Worm (Caenorhabditis elegans) whole organism, L1 larva: ENCODE data around the gene nta-1.

Experiments used
- C16A3.4 ChIP-seq: fragments of 150-350 bp; optimal IDR thresholded peaks from 2 replicates; lab custom pipeline; 2014; ENCODE audit warnings: missing biosample characterization, missing genetic modification characterization
- F16B12.6 ChIP-seq: fragments of 150-350 bp; optimal IDR thresholded peaks from 2 replicates; lab custom pipeline; 2014; ENCODE audit warnings: missing biosample characterization, missing genetic modification characterization
- aha-1 ChIP-seq: fragments of 150-350 bp; optimal IDR thresholded peaks from 2 replicates; lab custom pipeline; 2014; ENCODE audit warnings: missing biosample characterization, missing genetic modification characterization
- alr-1 ChIP-seq: fragments of 200-800 bp; sonication (Bioruptor generic); optimal IDR thresholded peaks from 2 replicates; lab custom pipeline; 2018; ENCODE audit warnings: borderline replicate concordance, mild to moderate bottlenecking, missing genetic modification characterization, missing compliant biosample characterization
- ceh-63 ChIP-seq: fragments of 200-800 bp; sonication (Bioruptor generic); optimal IDR thresholded peaks from 2 replicates; lab custom pipeline; 2018; ENCODE audit warnings: mild to moderate bottlenecking, missing genetic modification characterization, missing compliant biosample characterization
- ceh-8 ChIP-seq: fragments of 200-800 bp; sonication (Bioruptor generic); optimal IDR thresholded peaks from 2 replicates; lab custom pipeline; 2018; ENCODE audit warnings: mild to moderate bottlenecking, missing genetic modification characterization, moderate library complexity, missing compliant biosample characterization
- ceh-82 ChIP-seq, 3 experiments: fragments of 150-350 bp in 1 of 3; sonication (generic microtip) in 2 of 3; optimal IDR thresholded peaks; 2 replicates each; lab custom pipeline; 2014 to 2017; ENCODE audit warnings: missing biosample characterization in 3 of 3, missing genetic modification characterization in 3 of 3
- efl-1 ChIP-seq, 4 experiments: fragments of 150-350 bp; optimal IDR thresholded peaks in 3 of 4; peaks in 1 of 4; 1 replicate in 1 of 4; 2 replicates in 3 of 4; lab custom pipeline; 2014; ENCODE audit warnings: missing biosample characterization in 2 of 4, missing genetic modification characterization in 2 of 4, missing genetic modification reagents in 2 of 4
- elt-2 ChIP-seq: sonication (generic microtip); optimal IDR thresholded peaks from 2 replicates; lab custom pipeline; 2016; ENCODE audit warnings: missing genetic modification characterization, mild to moderate bottlenecking, inconsistent platforms, missing compliant biosample characterization, missing genetic modification reagents
- ets-5 ChIP-seq: fragments of 200-800 bp; sonication (Bioruptor generic); IDR thresholded peaks from 2 replicates; pipeline ENCODE4 v1.3.6; 2022; ENCODE audit warnings: missing genetic modification characterization, missing compliant biosample characterization
- fkh-4 ChIP-seq: sonication (generic microtip); optimal IDR thresholded peaks from 2 replicates; lab custom pipeline; 2016; ENCODE audit warnings: missing compliant biosample characterization, missing genetic modification characterization, borderline replicate concordance
- fkh-8 ChIP-seq: sonication (generic microtip); optimal IDR thresholded peaks from 2 replicates; lab custom pipeline; 2016; ENCODE audit warnings: mild to moderate bottlenecking, missing genetic modification characterization, missing compliant biosample characterization
- fos-1 ChIP-seq: fragments of 150-350 bp; optimal IDR thresholded peaks from 2 replicates; lab custom pipeline; 2014; ENCODE audit warnings: missing biosample characterization, missing genetic modification characterization
- grh-1 ChIP-seq: fragments of 200-800 bp; sonication (Bioruptor generic); IDR thresholded peaks from 2 replicates; pipeline ENCODE4 v1.3.6; 2022; ENCODE audit warnings: missing genetic modification reagents, missing genetic modification characterization, missing compliant biosample characterization
- hlh-4 ChIP-seq: sonication (generic microtip); optimal IDR thresholded peaks from 2 replicates; lab custom pipeline; 2016; ENCODE audit warnings: mild to moderate bottlenecking, missing genetic modification characterization, missing compliant biosample characterization
- jun-1 ChIP-seq: fragments of 150-350 bp; optimal IDR thresholded peaks from 2 replicates; lab custom pipeline; 2014; ENCODE audit warnings: missing biosample characterization, missing genetic modification reagents, missing genetic modification characterization
- lin-15B ChIP-seq: fragments of 150-350 bp; sonication (generic microtip); optimal IDR thresholded peaks from 3 replicates; lab custom pipeline; 2014; ENCODE audit warnings: missing biosample characterization, missing genetic modification characterization
- lin-35 ChIP-seq, 2 experiments: fragments of 150-350 bp; optimal IDR thresholded peaks; 2 replicates each; lab custom pipeline; 2014; ENCODE audit warnings: missing biosample characterization in 2 of 2, missing genetic modification characterization in 2 of 2, missing genetic modification reagents in 2 of 2
- lsy-2 ChIP-seq, 2 experiments: fragments of 150-350 bp; optimal IDR thresholded peaks; 2 replicates each; lab custom pipeline; 2014; ENCODE audit warnings: missing biosample characterization in 2 of 2, missing genetic modification characterization in 2 of 2
- mab-9 ChIP-seq: fragments of 200-800 bp; sonication (Bioruptor generic); IDR thresholded peaks from 2 replicates; pipeline ENCODE4 v1.3.6; 2022; ENCODE audit warnings: missing genetic modification reagents, missing genetic modification characterization, missing compliant biosample characterization
- nhr-11 ChIP-seq: fragments of 150-350 bp; optimal IDR thresholded peaks from 2 replicates; lab custom pipeline; 2014; ENCODE audit warnings: missing biosample characterization, missing genetic modification characterization
- nhr-12 ChIP-seq: sonication (generic microtip); optimal IDR thresholded peaks from 2 replicates; lab custom pipeline; 2017; ENCODE audit warnings: missing biosample characterization, missing genetic modification characterization
- nhr-19 ChIP-seq: fragments of 200-800 bp; sonication (Bioruptor generic); conservative IDR thresholded peaks from 2 replicates; pipeline ENCODE4 v1.3.6; 2022; ENCODE audit warnings: missing genetic modification characterization, missing compliant biosample characterization
- nhr-20 ChIP-seq: sonication (generic microtip); optimal IDR thresholded peaks from 2 replicates; lab custom pipeline; 2016; ENCODE audit warnings: mild to moderate bottlenecking, missing genetic modification characterization, missing compliant biosample characterization
- nhr-28 ChIP-seq: fragments of 150-350 bp; optimal IDR thresholded peaks from 2 replicates; lab custom pipeline; 2014; ENCODE audit warnings: missing biosample characterization, missing genetic modification characterization
- nhr-71 ChIP-seq: sonication (generic microtip); optimal IDR thresholded peaks from 2 replicates; lab custom pipeline; 2016; ENCODE audit warnings: mild to moderate bottlenecking, missing genetic modification characterization, moderate library complexity, missing compliant biosample characterization
- nhr-76 ChIP-seq: sonication (generic microtip); optimal IDR thresholded peaks from 2 replicates; lab custom pipeline; 2017; ENCODE audit warnings: missing biosample characterization, missing genetic modification characterization
- nhr-85 ChIP-seq: sonication (generic microtip); peaks from one replicate; lab custom pipeline; 2016; ENCODE audit warnings: missing genetic modification characterization, inconsistent platforms, missing compliant biosample characterization
- nhr-90 ChIP-seq: sonication (generic microtip); optimal IDR thresholded peaks from 2 replicates; lab custom pipeline; 2016; ENCODE audit warnings: mild to moderate bottlenecking, missing genetic modification characterization, missing compliant biosample characterization; ENCODE audit not compliant: poor library complexity
- pax-3 ChIP-seq: fragments of 200-800 bp; sonication (Bioruptor generic); optimal IDR thresholded peaks from 2 replicates; lab custom pipeline; 2018; ENCODE audit warnings: mild to moderate bottlenecking, missing genetic modification characterization, moderate library complexity, missing compliant biosample characterization
- pqm-1 ChIP-seq: sonication (generic microtip); optimal IDR thresholded peaks from 3 replicates; lab custom pipeline; 2017; ENCODE audit warnings: missing biosample characterization, missing genetic modification characterization
- snu-23 ChIP-seq: sonication (generic microtip); optimal IDR thresholded peaks from 2 replicates; lab custom pipeline; 2016; ENCODE audit warnings: missing genetic modification characterization, missing compliant biosample characterization
- swsn-7 ChIP-seq: sonication (generic microtip); optimal IDR thresholded peaks from 2 replicates; lab custom pipeline; 2016; ENCODE audit warnings: missing genetic modification characterization, missing compliant biosample characterization
- tlp-1 ChIP-seq: fragments of 150-350 bp; optimal IDR thresholded peaks from 2 replicates; lab custom pipeline; 2014; ENCODE audit warnings: missing biosample characterization, missing genetic modification characterization
- unc-86 ChIP-seq: sonication (generic microtip); optimal IDR thresholded peaks from 2 replicates; lab custom pipeline; 2016; ENCODE audit warnings: missing genetic modification characterization, missing compliant biosample characterization
- zag-1 ChIP-seq: fragments of 150-350 bp; optimal IDR thresholded peaks from 2 replicates; lab custom pipeline; 2014; ENCODE audit warnings: missing biosample characterization, missing genetic modification characterization

The nta-1 gene

DNA sequence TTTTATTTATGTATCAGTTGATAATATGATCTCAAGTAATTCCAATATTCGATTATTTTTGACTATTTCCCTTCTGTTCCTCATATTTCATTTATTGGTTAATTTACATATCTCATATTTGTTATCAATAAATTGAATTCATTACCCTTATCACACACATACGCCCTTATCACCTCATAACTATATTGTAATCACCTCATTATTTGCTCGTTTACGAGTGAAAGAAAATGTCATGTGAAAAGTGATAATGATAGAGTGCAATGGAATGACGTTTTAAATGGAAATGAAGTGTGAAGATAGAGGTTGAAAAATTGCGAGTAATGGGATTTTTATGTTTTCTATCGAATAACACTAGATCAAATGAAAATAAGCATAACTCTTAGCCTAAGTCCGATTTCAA is 42.9 kb upstream of the nta-1 start:
- TF ChIP-seq ceh-63 (GFP tag; lab: Kevin White, UChicago) (no peak), nhr-90 (peak; percentile 47), fkh-8 (peak; percentile 9), nhr-11 (tag; lab: Kevin White, UChicago) (no peak), ceh-82 (tag; optimal IDR thresholded peaks at IDR 0.05; lab: Kevin White, UChicago) (no peak), pax-3 (tag; lab: Kevin White, UChicago) (peak; percentile 79), pqm-1 (peak; percentile 99), nhr-76 (tag; lab: Kevin White, UChicago) (no peak), jun-1 (tag; lab: Kevin White, UChicago) (peak; percentile 88), zag-1 (tag; lab: Kevin White, UChicago) (no peak), elt-2 (peak; percentile 100), efl-1 (optimal IDR thresholded peaks at IDR 0.05; lab: Kevin White, UChicago) (no peak), efl-1 (GFP tag; optimal IDR thresholded peaks at IDR 0.05 in 1 of 2; lab: Kevin White, UChicago) (peak in 1 of 2 experiments; percentile 84), ceh-8 (GFP tag; lab: Kevin White, UChicago) (peak; percentile 87), fos-1 (tag; lab: Kevin White, UChicago) (peak; percentile 4), C16A3.4 (no peak), nhr-19 (0 out of 2 replicates have a peak, but pooled peaks have one; percentile 6), nhr-20 (tag; lab: Kevin White, UChicago) (peak; percentile 51), unc-86 (no peak), tlp-1 (peak; percentile 91), lin-35 (GFP tag; optimal IDR thresholded peaks at IDR 0.05; lab: Kevin White, UChicago) (peak in 1 of 2 experiments; percentile 70), lsy-2 (tag; optimal IDR thresholded peaks at IDR 0.05; lab: Kevin White, UChicago) (peak in 1 of 2 experiments; percentile 58)

ce11 chrII:3785756-3786155 is 42.1 kb upstream of the nta-1 start:
- TF ChIP-seq nhr-12 (tag; lab: Kevin White, UChicago) (no peak), swsn-7 (tag; lab: Kevin White, UChicago) (no peak), hlh-4 (tag; lab: Kevin White, UChicago) (no peak), elt-2 (no peak), jun-1 (tag; lab: Kevin White, UChicago) (no peak), mab-9 (GFP tag; lab: Robert Waterston, UW) (no peak), ets-5 (GFP tag; lab: Robert Waterston, UW) (no peak), pqm-1 (no peak), F16B12.6 (tag; lab: Kevin White, UChicago) (no peak), aha-1 (tag; lab: Kevin White, UChicago) (no peak), ceh-8 (GFP tag; lab: Kevin White, UChicago) (no peak), nhr-71 (tag; lab: Kevin White, UChicago) (no peak), zag-1 (tag; lab: Kevin White, UChicago) (no peak)
- TF ChIP-seq, all 84 proteins: peak for 0

- no peak for TF ChIP-seq F16B12.6 (tag; lab: Kevin White, UChicago)
- TF ChIP-seq fkh-4 (tag; lab: Kevin White, UChicago): no peak
- TF ChIP-seq nhr-12 (tag; lab: Kevin White, UChicago): no peak
- TF ChIP-seq lin-15B (tag; lab: Kevin White, UChicago): no peak
- no peak for TF ChIP-seq nhr-19
- no peak for TF ChIP-seq ceh-82 (tag; optimal IDR thresholded peaks at IDR 0.05; lab: Kevin White, UChicago)
- TF ChIP-seq nhr-85 (tag; lab: Kevin White, UChicago): no peak
- no peak for TF ChIP-seq nhr-28 (tag; lab: Kevin White, UChicago)
- TF ChIP-seq snu-23 (GFP tag; lab: Kevin White, UChicago): no peak
- no peak for TF ChIP-seq alr-1 (tag; lab: Kevin White, UChicago)
- TF ChIP-seq grh-1: no peak
- no peak for TF ChIP-seq aha-1 (tag; lab: Kevin White, UChicago)
Observed at ce11 chrII:3785257-3785656, 41.6 kb upstream of the nta-1 start, which contains the start of gene T24E12.1. TSS of gene T24E12.1 (plus strand) at chrII:3785557.
